Worm (Caenorhabditis elegans) whole organism, early embryonic: Measurements from ENCODE around the gene H03A11.2.

Source experiments
- F13C5.2 ChIP-seq: sonication (generic microtip); optimal IDR thresholded peaks from 2 replicates; lab custom pipeline; 2017; ENCODE audit warnings: mild to moderate bottlenecking, missing genetic modification characterization, inconsistent platforms, missing compliant biosample characterization
- aly-1 ChIP-seq: sonication (generic microtip); optimal IDR thresholded peaks from 2 replicates; lab custom pipeline; 2016; ENCODE audit warnings: missing genetic modification characterization, missing compliant biosample characterization
- ama-1 ChIP-seq: fragments of 150-350 bp; optimal IDR thresholded peaks from 2 replicates; lab custom pipeline; 2014
- ceh-13 ChIP-seq: fragments of 200-800 bp; sonication (Bioruptor generic); optimal IDR thresholded peaks from 2 replicates; lab custom pipeline; 2018; ENCODE audit warnings: mild to moderate bottlenecking, missing genetic modification characterization, missing compliant biosample characterization
- ceh-36 ChIP-seq: sonication (generic microtip); optimal IDR thresholded peaks from 2 replicates; lab custom pipeline; 2016; ENCODE audit warnings: missing genetic modification characterization, inconsistent platforms, missing compliant biosample characterization
- ets-7 ChIP-seq: sonication (generic microtip); optimal IDR thresholded peaks from 2 replicates; lab custom pipeline; 2016; ENCODE audit warnings: missing genotype, missing genetic modification characterization, missing compliant biosample characterization
- flt-1 ChIP-seq: fragments of 200-800 bp; sonication (Bioruptor generic); IDR thresholded peaks from 2 replicates; pipeline ENCODE4 v1.3.6; 2022; ENCODE audit warnings: missing genetic modification characterization, missing compliant biosample characterization
- hmg-4 ChIP-seq: fragments of 200-800 bp; sonication (Bioruptor generic); optimal IDR thresholded peaks from 2 replicates; lab custom pipeline; 2018; ENCODE audit warnings: mild to moderate bottlenecking, missing genetic modification characterization, missing compliant biosample characterization
- pes-1 ChIP-seq: fragments of 200-800 bp; sonication (Bioruptor generic); IDR thresholded peaks from 2 replicates; pipeline ENCODE4 v1.3.6; 2022; ENCODE audit warnings: missing genetic modification reagents, missing genetic modification characterization, missing compliant biosample characterization

DNA sequence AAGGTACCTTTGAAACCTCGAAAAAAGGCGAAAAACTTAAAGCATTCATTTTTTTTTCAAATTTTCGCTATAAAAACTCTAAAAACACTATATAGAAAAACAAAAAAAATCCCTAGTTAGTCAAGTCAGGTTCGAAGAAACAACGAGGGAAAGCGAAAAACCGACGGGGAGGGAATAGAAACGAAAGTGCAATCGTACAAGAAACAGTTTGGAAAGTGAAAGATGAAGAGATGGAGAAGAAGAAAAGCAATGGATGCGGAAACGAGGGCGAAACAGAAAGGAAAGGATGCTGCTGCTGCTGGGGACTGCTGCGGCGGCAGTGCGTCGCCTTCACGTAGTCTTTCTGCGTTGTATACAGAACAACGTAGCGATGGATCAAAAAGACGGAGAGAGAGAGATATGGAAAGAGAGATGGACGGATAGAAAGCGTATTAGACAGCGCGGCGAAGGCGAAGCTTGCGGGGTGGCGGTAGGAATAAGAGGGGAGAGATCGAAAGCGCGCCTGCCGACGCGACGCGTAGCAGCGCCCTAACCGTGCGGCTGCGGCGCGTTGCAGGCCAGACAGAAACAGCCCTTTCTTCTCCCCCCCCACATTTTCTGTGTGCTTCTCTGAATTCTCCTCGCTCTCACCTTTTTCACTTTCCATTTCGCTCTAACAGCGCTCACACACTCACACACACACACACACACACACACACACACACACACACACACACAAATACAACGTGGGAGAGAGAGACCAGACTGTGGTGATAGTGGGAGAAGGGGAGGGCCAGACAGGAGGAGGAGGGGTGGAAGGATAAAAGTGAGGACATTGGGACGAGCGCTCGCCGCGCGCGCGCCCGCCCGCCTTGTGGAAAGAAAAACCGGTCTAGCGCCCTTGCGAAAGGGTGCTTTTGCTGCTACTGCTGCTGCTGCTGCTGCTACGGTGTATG, 44.6 kb upstream of the H03A11.2 start:
- TF ChIP-seq ama-1 (no peak), flt-1 (GFP tag; lab: Robert Waterston, UW) (no peak), ets-7 (tag; lab: Kevin White, UChicago) (no peak), ceh-36 (tag; lab: Kevin White, UChicago) (no peak), pes-1 (GFP tag; lab: Robert Waterston, UW) (no peak), F13C5.2 (tag; lab: Kevin White, UChicago) (peak; percentile 60), aly-1 (tag; lab: Kevin White, UChicago) (peak; percentile 58), ceh-13 (GFP tag; lab: Kevin White, UChicago) (no peak), hmg-4 (GFP tag; lab: Kevin White, UChicago) (peak; percentile 80)
